Fruit fly (Drosophila melanogaster): ENCODE results near the gene Ir62a.

Ir62a gene

DNA sequence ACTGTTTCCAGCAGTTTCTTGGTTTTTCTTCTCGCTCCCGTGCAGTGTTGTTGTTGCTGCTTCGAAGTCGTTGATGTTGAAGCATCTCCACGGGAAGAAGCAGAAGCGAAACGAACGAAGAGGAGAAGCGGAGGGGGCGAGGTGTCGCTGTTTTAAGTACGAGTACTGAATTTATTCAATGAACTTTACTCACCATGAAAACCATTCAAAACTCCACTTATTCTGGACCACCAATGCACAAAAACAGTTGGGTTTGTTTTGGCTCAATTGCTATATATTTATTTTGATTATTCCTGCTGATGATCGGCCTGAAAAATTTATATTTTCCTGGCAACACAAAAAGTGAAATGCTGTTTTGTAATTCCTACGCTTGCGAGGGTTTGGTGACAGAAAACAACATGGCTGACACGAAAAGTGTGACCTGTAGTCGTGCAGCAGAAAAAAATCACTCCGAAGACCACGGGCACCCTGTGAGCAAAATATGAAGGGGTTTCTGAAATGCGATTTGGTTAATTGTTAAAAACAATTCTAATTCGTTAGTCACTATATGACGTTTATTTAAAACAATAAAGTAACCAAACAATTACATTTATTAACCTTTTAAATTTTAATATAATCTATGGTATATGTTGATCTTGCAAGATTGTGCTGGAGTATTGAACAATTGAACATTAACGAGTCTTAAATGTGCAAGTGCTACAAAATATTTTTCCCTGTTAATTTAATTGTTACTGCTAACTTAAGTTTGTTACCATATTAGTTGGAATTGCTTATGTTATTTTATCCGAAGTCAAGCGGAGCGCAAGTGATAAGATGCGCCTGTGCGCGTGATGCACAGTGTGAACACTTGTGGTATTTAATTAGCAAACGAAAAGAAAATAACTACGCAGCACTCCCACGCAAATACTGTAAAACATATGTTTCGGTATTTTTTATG lies 37.4 kb upstream of the Ir62a start, which contains the start of gene CG7879 (continued):
- TF ChIP-seq CG15696 (tag; optimal IDR thresholded peaks at IDR 0.05) (no peak), Dad (GFP tag; optimal IDR thresholded peaks at IDR 0.05) (no peak), CG17186 (GFP tag; optimal IDR thresholded peaks at IDR 0.05) (peak; percentile 52), CG12391 (tag; optimal IDR thresholded peaks at IDR 0.05) (peak; percentile 54), h (optimal IDR thresholded peaks at IDR 0.05) (no peak), dpn (GFP tag; optimal IDR thresholded peaks at IDR 0.05) (peak in 1 of 2 experiments; percentile 11), CG17359 (tag; optimal IDR thresholded peaks at IDR 0.05) (no peak), CG14014 (GFP tag; IDR thresholded peaks at IDR 0.05) (no peak), luna (GFP tag; optimal IDR thresholded peaks at IDR 0.05) (no peak), Six4 (GFP tag; optimal IDR thresholded peaks at IDR 0.05) (no peak), CG18599 (GFP tag; optimal IDR thresholded peaks at IDR 0.05) (no peak), CG1233 (GFP tag; optimal IDR thresholded peaks at IDR 0.05) (peak; percentile 27), wek (GFP tag; optimal IDR thresholded peaks at IDR 0.05) (peak; percentile 82), Blimp-1 (GFP tag; optimal IDR thresholded peaks at IDR 0.05) (no peak), CG32532 (GFP tag; IDR thresholded peaks at IDR 0.05) (no peak), HmgZ (tag; optimal IDR thresholded peaks at IDR 0.05) (no peak), z (GFP tag; IDR thresholded peaks at IDR 0.05) (no peak), croc (GFP tag; conservative IDR thresholded peaks at IDR 0.05) (no peak), sug (tag; optimal IDR thresholded peaks at IDR 0.05) (peak; percentile 7), gce (GFP tag; IDR thresholded peaks at IDR 0.05) (no peak), Nf-YB (GFP tag; optimal IDR thresholded peaks at IDR 0.05) (no peak), Sin3A (optimal IDR thresholded peaks at IDR 0.05) (peak; percentile 62), Dip2 (GFP tag; IDR thresholded peaks at IDR 0.05) (no peak), ash1 (GFP tag; optimal IDR thresholded peaks at IDR 0.05) (no peak), CG15073 (GFP tag; optimal IDR thresholded peaks at IDR 0.05) (no peak), CG9817 (tag; optimal IDR thresholded peaks at IDR 0.05) (peak; percentile 25), Lpt (GFP tag; optimal IDR thresholded peaks at IDR 0.05) (no peak), Dip3 (GFP tag; optimal IDR thresholded peaks at IDR 0.05) (no peak), inv (GFP tag; IDR thresholded peaks at IDR 0.05; ENCODE audit: partially characterized antibody) (no peak), MBD-R2 (GFP tag; IDR thresholded peaks at IDR 0.05) (no peak; the same call in 1 of the 2 replicates), CG8478 (optimal IDR thresholded peaks at IDR 0.05) (no peak), Med (GFP tag) (peak; percentile 72), Scr (GFP tag; IDR thresholded peaks at IDR 0.05; ENCODE audit: partially characterized antibody) (no peak), crc (GFP tag; optimal IDR thresholded peaks at IDR 0.05) (no peak), CG15011 (GFP tag; optimal IDR thresholded peaks at IDR 0.05) (no peak), CG30431 (GFP tag; optimal IDR thresholded peaks at IDR 0.05) (no peak), Hand (GFP tag; optimal IDR thresholded peaks at IDR 0.05) (peak; percentile 25), tna (GFP tag; IDR thresholded peaks at IDR 0.05; ENCODE audit: partially characterized antibody) (no peak), CG18476 (GFP tag; optimal IDR thresholded peaks at IDR 0.05) (no peak), CG17361 (GFP tag; IDR thresholded peaks at IDR 0.05) (peak; percentile 71; the same call in 2 of the 3 replicates), Dll (GFP tag; IDR thresholded peaks at IDR 0.05; ENCODE audit: partially characterized antibody) (no peak), CG30403 (GFP tag; optimal IDR thresholded peaks at IDR 0.05) (peak; percentile 68), CG31441 (GFP tag; IDR thresholded peaks at IDR 0.05) (no peak; the same call in 1 of the 2 replicates), CG8765 (GFP tag; IDR thresholded peaks at IDR 0.05) (0 out of 2 replicates have a peak, but pooled peaks have one; percentile 14), stwl (tag; optimal IDR thresholded peaks at IDR 0.05) (peak; percentile 5), nom (GFP tag; optimal IDR thresholded peaks at IDR 0.05) (peak; percentile 72), Camta (GFP tag; optimal IDR thresholded peaks at IDR 0.05) (no peak), CG18619 (GFP tag; optimal IDR thresholded peaks at IDR 0.05) (peak; percentile 7), CG9609 (GFP tag; optimal IDR thresholded peaks at IDR 0.05) (no peak)
